Fruit fly (Drosophila melanogaster): ENCODE measurements around the gene Nepl5.

Nepl5 gene

DNA sequence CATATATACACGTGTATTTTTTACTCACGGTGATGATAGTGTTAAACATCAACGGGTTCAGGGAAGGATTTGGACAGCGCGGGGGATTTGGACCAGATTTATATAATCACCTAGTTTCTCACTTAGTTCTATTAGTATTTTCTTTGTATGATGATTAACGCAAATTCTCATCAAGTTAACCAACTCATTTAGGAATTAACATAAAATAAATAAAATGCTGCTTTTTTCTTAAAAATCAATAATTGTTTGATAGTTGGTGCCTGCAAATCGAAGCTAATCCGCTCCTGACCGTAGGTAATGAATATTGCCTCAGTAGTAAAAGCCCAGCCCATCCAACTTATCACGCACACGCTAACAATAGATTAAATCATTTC lies 29.3 kb upstream of the Nepl5 start (continued):
- TF ChIP-seq bcd (GFP tag; optimal IDR thresholded peaks at IDR 0.05) (peak; percentile 84), CG31365 (tag; optimal IDR thresholded peaks at IDR 0.05) (peak; percentile 14), dimm (GFP tag; IDR thresholded peaks at IDR 0.05) (peak; percentile 71), ranshi (GFP tag; IDR thresholded peaks at IDR 0.05) (peak; percentile 90), Mrtf (GFP tag; IDR thresholded peaks at IDR 0.05) (peak; percentile 82), CG2202 (tag; optimal IDR thresholded peaks at IDR 0.05) (no peak), slp2 (GFP tag; optimal IDR thresholded peaks at IDR 0.05) (peak; percentile 36), Deaf1 (tag; optimal IDR thresholded peaks at IDR 0.05) (peak; percentile 66), HLH3B (GFP tag; IDR thresholded peaks at IDR 0.05) (peak; percentile 81), CG15514 (GFP tag; optimal IDR thresholded peaks at IDR 0.05) (peak; percentile 73), ERR (GFP tag; optimal IDR thresholded peaks at IDR 0.05) (peak; percentile 66), fd96Cb (tag; optimal IDR thresholded peaks at IDR 0.05) (peak; percentile 87), salm (tag; optimal IDR thresholded peaks at IDR 0.05) (peak; percentile 42), al (GFP tag; IDR thresholded peaks at IDR 0.05) (peak; percentile 82), Ssrp (tag; optimal IDR thresholded peaks at IDR 0.05) (peak; percentile 75), Chrac-16 (GFP tag; optimal IDR thresholded peaks at IDR 0.05) (peak; percentile 77), Oaz (GFP tag; IDR thresholded peaks at IDR 0.05) (peak; percentile 70), CG6791 (GFP tag; IDR thresholded peaks at IDR 0.05; ENCODE audit: partially characterized antibody) (no peak), CG9727 (GFP tag; optimal IDR thresholded peaks at IDR 0.05) (peak; percentile 72), Doc2 (GFP tag; IDR thresholded peaks at IDR 0.05) (peak; percentile 63), gsb (GFP tag; IDR thresholded peaks at IDR 0.05) (peak; percentile 78), sna (GFP tag; IDR thresholded peaks at IDR 0.05; ENCODE audit: partially characterized antibody) (no peak), pita (GFP tag; optimal IDR thresholded peaks at IDR 0.05) (no peak), CG17385 (GFP tag; optimal IDR thresholded peaks at IDR 0.05) (peak; percentile 71), CG9797 (GFP tag; optimal IDR thresholded peaks at IDR 0.05) (no peak), CG10274 (GFP tag; optimal IDR thresholded peaks at IDR 0.05) (peak; percentile 64), CTCF (GFP tag; optimal IDR thresholded peaks at IDR 0.05) (no peak), en (GFP tag; optimal IDR thresholded peaks at IDR 0.05) (peak; percentile 48)

- TF ChIP-seq gsb (GFP tag; IDR thresholded peaks at IDR 0.05) = no peak
Observed at dm6 chr2L:6354231-6354630, 26.8 kb upstream of the Nepl5 start, which contains the start of gene ppk7. Gene ppk7, minus strand, starts transcription at chr2L:6354331.

dm6 chr2L:6354656-6355055 lies 26.4 kb upstream of the Nepl5 start, which contains the start of gene ppk14:
Gene ppk14, plus strand, starts transcription at chr2L:6354956.
- no peak for TF ChIP-seq CG10321 (GFP tag; IDR thresholded peaks at IDR 0.05)
- TF ChIP-seq sens-2 (GFP tag; IDR thresholded peaks at IDR 0.05) = no peak
- no peak for TF ChIP-seq repo (GFP tag; optimal IDR thresholded peaks at IDR 0.05)
- no peak for TF ChIP-seq CG43689 (GFP tag; IDR thresholded peaks at IDR 0.05)
- TF ChIP-seq wek (GFP tag; optimal IDR thresholded peaks at IDR 0.05) = no peak
- TF ChIP-seq YL-1 (GFP tag; optimal IDR thresholded peaks at IDR 0.05) = no peak
- no peak for TF ChIP-seq CG18011 (GFP tag; optimal IDR thresholded peaks at IDR 0.05)
- TF ChIP-seq fd64A (GFP tag; optimal IDR thresholded peaks at IDR 0.05) = no peak
- TF ChIP-seq CG9797 (GFP tag; optimal IDR thresholded peaks at IDR 0.05) = no peak
- no peak for TF ChIP-seq nerfin-2 (GFP tag; IDR thresholded peaks at IDR 0.05; ENCODE audit: partially characterized antibody)
- TF ChIP-seq CG5180 (GFP tag; optimal IDR thresholded peaks at IDR 0.05) = no peak

dm6 chr2L:6356134-6356533 lies 24.9 kb upstream of the Nepl5 start:
- peak; percentile 92 for TF ChIP-seq Ets65A (GFP tag)
- TF ChIP-seq CG18476 (GFP tag; optimal IDR thresholded peaks at IDR 0.05) = no peak

Measured in whole organism, embryonic.